Fruit fly (Drosophila melanogaster) whole organism, wandering third instar larva: Measurements from ENCODE around the gene Spn.

Experiments
- Abd-B ChIP-seq: fragments of >200 bp; optimal IDR thresholded peaks from 2 replicates; lab custom pipeline; 2017; ENCODE audit warnings: missing biosample characterization, missing genetic modification characterization
- CG32264 ChIP-seq: fragments of 200-800 bp; sonication (Bioruptor generic); optimal IDR thresholded peaks from 2 replicates; lab custom pipeline; 2016; ENCODE audit warnings: missing biosample characterization, missing genetic modification characterization
- CG9705 ChIP-seq: fragments of 200-800 bp; sonication (Bioruptor generic); optimal IDR thresholded peaks from 2 replicates; lab custom pipeline; 2018; ENCODE audit warnings: missing biosample characterization, mild to moderate bottlenecking, missing genetic modification characterization
- CrebA ChIP-seq: fragments of 200-800 bp; sonication (Bioruptor generic); optimal IDR thresholded peaks from 2 replicates; lab custom pipeline; 2016; ENCODE audit warnings: missing biosample characterization, mild to moderate bottlenecking, missing genetic modification characterization, borderline replicate concordance
- Dfd ChIP-seq: fragments of >200 bp; optimal IDR thresholded peaks from 2 replicates; lab custom pipeline; 2017; ENCODE audit warnings: missing biosample characterization, missing genetic modification characterization
- Dif ChIP-seq: fragments of 200-275, 200-300 bp; sonication (Bioruptor generic); optimal IDR thresholded peaks from 2 replicates; lab custom pipeline; 2018; ENCODE audit warnings: missing biosample characterization, missing genetic modification characterization; ENCODE audit not compliant: partially characterized antibody
- GATAd ChIP-seq: sonication (Bioruptor generic); optimal IDR thresholded peaks from 2 replicates; lab custom pipeline; 2016; ENCODE audit warnings: missing biosample characterization, missing genetic modification characterization
- HLH106 ChIP-seq: fragments of 200-800 bp; optimal IDR thresholded peaks from 3 replicates; lab custom pipeline; 2019; ENCODE audit warnings: missing biosample characterization, mild to moderate bottlenecking, missing genetic modification characterization, moderate library complexity
- Hnf4 ChIP-seq: fragments of 200-800 bp; sonication (Bioruptor generic); optimal IDR thresholded peaks from 2 replicates; lab custom pipeline; 2016; ENCODE audit warnings: missing biosample characterization, mild to moderate bottlenecking, missing genetic modification characterization
- Hr78 ChIP-seq: fragments of >200 bp; optimal IDR thresholded peaks from 2 replicates; lab custom pipeline; 2017; ENCODE audit warnings: missing biosample characterization, missing genetic modification characterization
- Hr83 ChIP-seq: fragments of 200-300 bp; sonication (Bioruptor generic); optimal IDR thresholded peaks from 2 replicates; lab custom pipeline; 2016; ENCODE audit warnings: missing biosample characterization, mild to moderate bottlenecking, missing genetic modification characterization, moderate library complexity; ENCODE audit not compliant: poor library complexity, severe bottlenecking
- Jra ChIP-seq: sonication (Bioruptor generic); optimal IDR thresholded peaks from 2 replicates; lab custom pipeline; 2016; ENCODE audit warnings: missing biosample characterization, missing genetic modification characterization
- Mio ChIP-seq: sonication (Bioruptor generic); optimal IDR thresholded peaks from 2 replicates; lab custom pipeline; 2016; ENCODE audit warnings: missing biosample characterization, missing genetic modification characterization
- Myc ChIP-seq: fragments of >200 bp; optimal IDR thresholded peaks from 2 replicates; lab custom pipeline; 2017
- N ChIP-seq: fragments of >200 bp; optimal IDR thresholded peaks from 2 replicates; lab custom pipeline; 2018; ENCODE audit warnings: missing biosample characterization, missing external identifiers, missing genetic modification characterization
- OdsH ChIP-seq: fragments of 200-800 bp; sonication (Bioruptor generic); optimal IDR thresholded peaks from 2 replicates; lab custom pipeline; 2016; ENCODE audit warnings: missing biosample characterization, mild to moderate bottlenecking, missing genetic modification characterization
- Rel ChIP-seq, 2 experiments: fragments of 200-800 bp; sonication (Bioruptor generic) in 1 of 2; optimal IDR thresholded peaks; 2 replicates in 1 of 2; 3 replicates in 1 of 2; lab custom pipeline; 2016 to 2019; ENCODE audit warnings: mild to moderate bottlenecking in 2 of 2, missing biosample characterization in 2 of 2, missing genetic modification characterization in 2 of 2, moderate library complexity in 1 of 2
- Sp1 ChIP-seq: fragments of 200-800 bp; sonication (Bioruptor generic); optimal IDR thresholded peaks from 3 replicates; lab custom pipeline; 2019; ENCODE audit warnings: missing biosample characterization, mild to moderate bottlenecking, missing genetic modification characterization, moderate library complexity
- Vsx2 ChIP-seq: fragments of 200-300, 225-300 bp; sonication (Bioruptor generic); optimal IDR thresholded peaks from 2 replicates; lab custom pipeline; 2018; ENCODE audit warnings: missing biosample characterization, missing genetic modification characterization; ENCODE audit not compliant: partially characterized antibody
- br ChIP-seq: fragments of 200-800 bp; sonication (Bioruptor generic); optimal IDR thresholded peaks from 2 replicates; lab custom pipeline; 2016; ENCODE audit warnings: missing biosample characterization, missing genetic modification characterization
- brk ChIP-seq: fragments of 200-800 bp; sonication (Bioruptor generic); optimal IDR thresholded peaks from 2 replicates; lab custom pipeline; 2016; ENCODE audit warnings: missing biosample characterization, mild to moderate bottlenecking, missing genetic modification characterization
- dl ChIP-seq, 2 experiments: fragments of 175-275, 200-275 bp in 1 of 2; fragments of 200-275 bp in 1 of 2; sonication (Bioruptor generic); optimal IDR thresholded peaks; lab custom pipeline; 2018; ENCODE audit warnings: mild to moderate bottlenecking in 2 of 2, missing biosample characterization in 2 of 2, missing genetic modification characterization in 2 of 2, moderate library complexity in 2 of 2; ENCODE audit not compliant: partially characterized antibody in 2 of 2, insufficient read depth in 1 of 2
- dmrt93B ChIP-seq: fragments of 200-800 bp; sonication (Bioruptor generic); optimal IDR thresholded peaks from 2 replicates; lab custom pipeline; 2018; ENCODE audit warnings: missing biosample characterization, mild to moderate bottlenecking, missing genetic modification characterization
- dsf ChIP-seq: sonication (Bioruptor generic); optimal IDR thresholded peaks from 2 replicates; lab custom pipeline; 2016; ENCODE audit warnings: missing biosample characterization, missing genetic modification characterization, borderline replicate concordance
- ey ChIP-seq: fragments of 200-800 bp; sonication (Bioruptor generic); optimal IDR thresholded peaks from 2 replicates; lab custom pipeline; 2016; ENCODE audit warnings: missing biosample characterization, missing genetic modification characterization
- foxo ChIP-seq, 2 experiments: fragments of 200-800 bp; sonication (Bioruptor generic); optimal IDR thresholded peaks; 2 replicates in 1 of 2; 3 replicates in 1 of 2; lab custom pipeline; 2016 to 2017; ENCODE audit warnings: missing biosample characterization in 2 of 2, missing genetic modification characterization in 2 of 2
- fru ChIP-seq: fragments of 200-800 bp; sonication (Bioruptor generic); optimal IDR thresholded peaks from 3 replicates; lab custom pipeline; 2016; ENCODE audit warnings: missing biosample characterization, mild to moderate bottlenecking, missing genetic modification characterization
- h ChIP-seq: fragments of 200-800 bp; sonication (Bioruptor generic); optimal IDR thresholded peaks from 3 replicates; lab custom pipeline; 2016; ENCODE audit warnings: missing biosample characterization, mild to moderate bottlenecking, missing genetic modification characterization
- jim ChIP-seq: fragments of 175-275, 200-325 bp; sonication (Bioruptor generic); optimal IDR thresholded peaks from 2 replicates; lab custom pipeline; 2016; ENCODE audit warnings: missing biosample characterization, mild to moderate bottlenecking, missing genetic modification characterization
- lola ChIP-seq: fragments of >200 bp; optimal IDR thresholded peaks from 2 replicates; lab custom pipeline; 2017; ENCODE audit warnings: missing biosample characterization, missing genetic modification characterization
- pan ChIP-seq: fragments of >200 bp; optimal IDR thresholded peaks from 2 replicates; lab custom pipeline; 2017
- psq ChIP-seq: fragments of 200-800 bp; sonication (Bioruptor generic); optimal IDR thresholded peaks from 3 replicates; lab custom pipeline; 2017; ENCODE audit warnings: missing biosample characterization, mild to moderate bottlenecking, missing genetic modification characterization, moderate library complexity
- rgr ChIP-seq: fragments of 200-800 bp; sonication (Bioruptor generic); optimal IDR thresholded peaks from 3 replicates; lab custom pipeline; 2016; ENCODE audit warnings: missing biosample characterization, mild to moderate bottlenecking, missing genetic modification characterization
- sage ChIP-seq: fragments of 200-800 bp; sonication (Bioruptor generic); optimal IDR thresholded peaks from 2 replicates; lab custom pipeline; 2016; ENCODE audit warnings: missing biosample characterization, mild to moderate bottlenecking, missing genetic modification characterization
- sv ChIP-seq: fragments of 200-800 bp; sonication (Bioruptor generic); optimal IDR thresholded peaks from 3 replicates; lab custom pipeline; 2016; ENCODE audit warnings: missing biosample characterization, missing genetic modification characterization
- tai ChIP-seq: sonication (Bioruptor generic); optimal IDR thresholded peaks from 2 replicates; lab custom pipeline; 2016; ENCODE audit warnings: missing biosample characterization, missing genetic modification characterization
- usp ChIP-seq: fragments of >200 bp; optimal IDR thresholded peaks from 2 replicates; lab custom pipeline; 2017; ENCODE audit warnings: missing biosample characterization, missing genetic modification characterization
- woc ChIP-seq: sonication (Bioruptor generic); optimal IDR thresholded peaks from 2 replicates; lab custom pipeline; 2016; ENCODE audit warnings: missing biosample characterization, mild to moderate bottlenecking, missing genetic modification characterization

Gene Spn

DNA sequence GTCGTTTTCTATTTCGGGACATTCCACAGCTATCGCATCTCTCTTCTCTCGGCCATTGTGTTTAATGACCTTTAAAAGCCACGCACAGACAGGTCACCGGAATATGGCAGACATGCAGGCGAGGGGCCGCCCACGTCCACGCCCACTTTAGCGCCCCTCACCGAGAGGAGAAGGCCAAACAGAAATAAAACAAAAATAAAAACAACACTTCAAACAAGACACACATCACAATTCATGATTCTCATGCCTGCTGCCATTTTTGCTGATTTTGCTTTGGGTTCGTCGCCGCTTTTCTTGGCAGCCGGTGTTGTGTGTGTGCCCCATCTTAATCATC, 29.4 kb upstream of the Spn start:
- no peak for TF ChIP-seq Hnf4 (GFP tag; lab: Kevin White, UChicago)
- TF ChIP-seq tai (GFP tag; lab: Kevin White, UChicago) = no peak
- TF ChIP-seq Sp1 = no peak
- no peak for TF ChIP-seq jim (GFP tag; lab: Kevin White, UChicago)
- TF ChIP-seq ey (GFP tag; lab: Kevin White, UChicago) = no peak
- TF ChIP-seq fru (GFP tag; lab: Kevin White, UChicago) = no peak
- TF ChIP-seq lola = no peak

DNA sequence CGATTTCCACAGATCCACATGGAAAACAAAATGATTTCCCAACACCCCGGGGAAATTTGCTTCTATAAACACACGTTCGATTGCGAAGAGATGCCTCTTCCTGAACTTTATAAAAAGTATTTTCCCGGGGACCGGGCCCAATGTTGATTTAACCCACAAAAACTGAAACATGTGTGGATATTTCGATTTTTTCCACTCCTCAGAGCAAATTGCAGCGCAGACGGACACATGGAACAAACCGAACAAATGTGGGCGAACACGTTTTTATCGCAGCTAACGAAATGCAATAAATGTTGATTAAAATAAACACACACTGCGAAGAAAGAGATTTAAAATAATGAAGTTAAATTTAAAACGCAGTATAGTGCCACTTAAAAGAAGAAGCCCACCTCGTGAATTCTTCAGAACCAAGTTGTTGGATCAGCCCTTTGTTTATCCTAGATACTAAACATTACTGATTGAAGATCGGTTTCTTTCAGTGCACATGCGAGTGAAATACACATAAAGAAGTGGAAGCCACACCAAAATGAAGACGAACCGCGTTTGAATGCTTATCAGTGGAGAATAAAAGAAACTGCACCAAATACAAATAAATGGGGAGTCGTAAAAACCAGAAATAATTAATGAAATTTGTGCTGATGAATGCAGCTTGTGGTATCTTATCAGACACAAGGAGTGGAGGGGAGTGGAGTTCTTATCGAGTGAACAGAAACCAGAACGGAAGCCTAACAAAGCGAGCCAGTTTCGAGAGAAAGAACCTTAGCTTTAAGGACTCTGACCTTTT, 28.9 kb upstream of the Spn start:
- TF ChIP-seq Abd-B (GFP tag; lab: Kevin White, UChicago) = no peak
- peak; percentile 86 for TF ChIP-seq psq (GFP tag; lab: Kevin White, UChicago)
- TF ChIP-seq CG9705 (GFP tag; lab: Kevin White, UChicago) = peak; percentile 56
- peak; percentile 86 for TF ChIP-seq OdsH (GFP tag; lab: Kevin White, UChicago)
- TF ChIP-seq Myc (lab: Kevin White, UChicago) = no peak
- TF ChIP-seq Sp1 = peak; percentile 88
- no peak for TF ChIP-seq GATAd (GFP tag; lab: Kevin White, UChicago)
- TF ChIP-seq foxo (GFP tag; optimal IDR thresholded peaks at IDR 0.05; lab: Kevin White, UChicago) = peak; percentile 51 to 94
- TF ChIP-seq N = no peak
- peak; percentile 43 for TF ChIP-seq Mio (GFP tag; lab: Kevin White, UChicago)
- TF ChIP-seq dl (GFP tag; optimal IDR thresholded peaks at IDR 0.05; lab: Kevin White, UChicago; ENCODE audit: insufficient read depth in 1 of 2, partially characterized antibody in 2 of 2) = peak in 1 of 2 experiments; percentile 18
- TF ChIP-seq sv = peak; percentile 19
- TF ChIP-seq Dfd (GFP tag; lab: Kevin White, UChicago) = no peak
- no peak for TF ChIP-seq usp (GFP tag; lab: Kevin White, UChicago)
- TF ChIP-seq Vsx2 (GFP tag; lab: Kevin White, UChicago) = no peak
- TF ChIP-seq CrebA (GFP tag; lab: Kevin White, UChicago) = no peak
- TF ChIP-seq fru (GFP tag; lab: Kevin White, UChicago) = peak; percentile 91
- peak; percentile 91 for TF ChIP-seq rgr
- peak; percentile 84 for TF ChIP-seq sage
- TF ChIP-seq h (GFP tag; lab: Kevin White, UChicago) = peak; percentile 93
- TF ChIP-seq lola = no peak
- TF ChIP-seq br (GFP tag; lab: Kevin White, UChicago) = peak; percentile 92
- peak; percentile 85 for TF ChIP-seq HLH106 (tag; lab: Kevin White, UChicago)
- TF ChIP-seq brk (GFP tag; lab: Kevin White, UChicago) = peak; percentile 81
- TF ChIP-seq tai (GFP tag; lab: Kevin White, UChicago) = peak; percentile 82
- TF ChIP-seq Hr83 (GFP tag; lab: Kevin White, UChicago) = no peak
- peak; percentile 76 for TF ChIP-seq Rel (GFP tag; optimal IDR thresholded peaks at IDR 0.05; lab: Kevin White, UChicago)
- peak; percentile 80 for TF ChIP-seq Rel (tag; optimal IDR thresholded peaks at IDR 0.05; lab: Kevin White, UChicago)
- TF ChIP-seq CG32264 = peak; percentile 83
- TF ChIP-seq Jra (GFP tag; lab: Kevin White, UChicago) = peak; percentile 74
- peak; percentile 76 for TF ChIP-seq woc (GFP tag; lab: Kevin White, UChicago)
- no peak for TF ChIP-seq pan
- TF ChIP-seq ey (GFP tag; lab: Kevin White, UChicago) = peak; percentile 94
- no peak for TF ChIP-seq Hr78 (GFP tag; lab: Kevin White, UChicago)
- TF ChIP-seq Hnf4 (GFP tag; lab: Kevin White, UChicago) = peak; percentile 89
- TF ChIP-seq Dif (GFP tag; lab: Kevin White, UChicago) = no peak
- no peak for TF ChIP-seq jim (GFP tag; lab: Kevin White, UChicago)
- TF ChIP-seq dsf (GFP tag; lab: Kevin White, UChicago) = no peak
- peak; percentile 70 for TF ChIP-seq dmrt93B (GFP tag; lab: Kevin White, UChicago)
